Fruit fly (Drosophila melanogaster) whole organism, embryonic: ENCODE results near the gene AP-1mu.

Source experiments
- ATbp ChIP-seq: fragments of 200-800 bp; sonication (Bioruptor generic); optimal IDR thresholded peaks from 2 replicates; lab custom pipeline; 2017; ENCODE audit warnings: missing biosample characterization, mild to moderate bottlenecking, missing genetic modification characterization, missing genetic modification reagents
- Atf3 ChIP-seq: fragments of 200-800 bp; sonication (Bioruptor generic); optimal IDR thresholded peaks from 3 replicates; lab custom pipeline; 2016; ENCODE audit warnings: missing biosample characterization, missing genetic modification characterization
- Blimp-1 ChIP-seq: fragments of 200-800 bp; sonication (Bioruptor generic); optimal IDR thresholded peaks from 3 replicates; lab custom pipeline; 2018; ENCODE audit warnings: missing biosample characterization, missing genetic modification characterization, mild to moderate bottlenecking, moderate library complexity, missing genetic modification reagents
- CG12236 ChIP-seq: fragments of 200-800 bp; sonication (Bioruptor generic); optimal IDR thresholded peaks from 2 replicates; lab custom pipeline; 2016; ENCODE audit warnings: missing biosample characterization, missing genetic modification characterization
- CG12391 ChIP-seq: fragments of 200-800 bp; sonication (Bioruptor generic); optimal IDR thresholded peaks from 3 replicates; lab custom pipeline; 2018; ENCODE audit warnings: missing biosample characterization, mild to moderate bottlenecking, missing genetic modification characterization, moderate library complexity
- CG14050 ChIP-seq: fragments of 200-800 bp; sonication (Bioruptor generic); IDR thresholded peaks from 3 replicates; pipeline ENCODE4 v1.3.6; 2022; ENCODE audit warnings: missing biosample characterization, missing genetic modification characterization
- CG17328 ChIP-seq: fragments of 200-800 bp; sonication (Bioruptor generic); IDR thresholded peaks from 2 replicates; pipeline ENCODE4 v1.3.6; 2022; ENCODE audit warnings: missing biosample characterization, missing genetic modification characterization
- CG17802 ChIP-seq: fragments of 200-800 bp; sonication (Bioruptor generic); optimal IDR thresholded peaks from 2 replicates; lab custom pipeline; 2018; ENCODE audit warnings: missing biosample characterization, mild to moderate bottlenecking, missing genetic modification characterization, moderate library complexity
- CG3726 ChIP-seq: fragments of 200-800 bp; sonication (Bioruptor generic); IDR thresholded peaks from 3 replicates; pipeline ENCODE4, ENCODE4 v1.3.6; 2022; ENCODE audit warnings: missing biosample characterization, missing genetic modification characterization
- CG4617 ChIP-seq: fragments of 200-800 bp; sonication (Bioruptor generic); optimal IDR thresholded peaks from 3 replicates; lab custom pipeline; 2016; ENCODE audit warnings: missing biosample characterization, missing genetic modification characterization, borderline replicate concordance
- CG4707 ChIP-seq: fragments of 200-800 bp; sonication (Bioruptor generic); optimal IDR thresholded peaks from 2 replicates; lab custom pipeline; 2018; ENCODE audit warnings: missing biosample characterization, mild to moderate bottlenecking, missing genetic modification characterization, moderate library complexity
- CG6654 ChIP-seq: fragments of 200-800 bp; sonication (Bioruptor generic); optimal IDR thresholded peaks from 2 replicates; lab custom pipeline; 2017; ENCODE audit warnings: missing biosample characterization, mild to moderate bottlenecking, missing genetic modification characterization
- CG6683 ChIP-seq: fragments of 200-800 bp; sonication (Bioruptor generic); optimal IDR thresholded peaks from 2 replicates; lab custom pipeline; 2017; ENCODE audit warnings: missing biosample characterization, mild to moderate bottlenecking, missing genetic modification characterization, missing genetic modification reagents
- CG7786 ChIP-seq: fragments of 200-800 bp; sonication (Bioruptor generic); optimal IDR thresholded peaks from 2 replicates; lab custom pipeline; 2016; ENCODE audit warnings: missing biosample characterization, missing genetic modification characterization
- CG9797 ChIP-seq: fragments of 200-800 bp; sonication (Bioruptor generic); optimal IDR thresholded peaks from 3 replicates; lab custom pipeline; 2018; ENCODE audit warnings: missing biosample characterization, mild to moderate bottlenecking, missing genetic modification characterization
- Dfd ChIP-seq, 2 experiments: fragments of >200 bp; optimal IDR thresholded peaks; 2 replicates each; lab custom pipeline; 2017; ENCODE audit warnings: missing biosample characterization in 2 of 2, missing genetic modification characterization in 2 of 2
- Dip3 ChIP-seq: fragments of 200-800 bp; sonication (Bioruptor generic); optimal IDR thresholded peaks from 3 replicates; lab custom pipeline; 2016; ENCODE audit warnings: missing biosample characterization, missing genetic modification characterization
- Dll ChIP-seq: fragments of 200-800 bp; sonication (Bioruptor generic); IDR thresholded peaks from 4 replicates; pipeline ENCODE4 v1.3.6; 2022; ENCODE audit warnings: missing biosample characterization, missing genetic modification characterization; ENCODE audit not compliant: partially characterized antibody
- Hey ChIP-seq: fragments of 200-800 bp; sonication (Bioruptor generic); optimal IDR thresholded peaks from 3 replicates; lab custom pipeline; 2018; ENCODE audit warnings: missing biosample characterization, mild to moderate bottlenecking, missing genetic modification characterization
- Hsf ChIP-seq: fragments of 200-800 bp; sonication (Bioruptor generic); optimal IDR thresholded peaks from 3 replicates; lab custom pipeline; 2016; ENCODE audit warnings: missing biosample characterization, missing genetic modification characterization
- Lpt ChIP-seq: fragments of >200 bp; optimal IDR thresholded peaks from 2 replicates; lab custom pipeline; 2018; ENCODE audit warnings: missing biosample characterization, missing genetic modification characterization
- MBD-R2 ChIP-seq: fragments of 200-800 bp; sonication (Bioruptor generic); IDR thresholded peaks from 2 replicates; pipeline ENCODE4 v1.3.6; 2022; ENCODE audit warnings: missing biosample characterization, missing genetic modification characterization
- Med ChIP-seq: fragments of 200-800 bp; sonication (Bioruptor generic); peaks from one replicate; lab custom pipeline; 2016; ENCODE audit warnings: missing biosample characterization, missing genetic modification characterization, mild to moderate bottlenecking, inconsistent platforms, moderate library complexity
- Mes4 ChIP-seq: fragments of 200-800 bp; sonication (Bioruptor generic); optimal IDR thresholded peaks from 2 replicates; lab custom pipeline; 2016; ENCODE audit warnings: missing biosample characterization, missing genetic modification characterization
- NC2α ChIP-seq: fragments of 200-800 bp; sonication (Bioruptor generic); optimal IDR thresholded peaks from 2 replicates; lab custom pipeline; 2016; ENCODE audit warnings: missing biosample characterization, missing genetic modification characterization
- Nf-YB ChIP-seq: fragments of 200-800 bp; sonication (Bioruptor generic); optimal IDR thresholded peaks from 3 replicates; lab custom pipeline; 2019; ENCODE audit warnings: missing biosample characterization, mild to moderate bottlenecking, missing genetic modification characterization, moderate library complexity
- Pdp1 ChIP-seq, 2 experiments: fragments of 200-800 bp; sonication (Bioruptor generic); optimal IDR thresholded peaks; 3 replicates each; lab custom pipeline; 2016; ENCODE audit warnings: missing biosample characterization in 2 of 2, missing genetic modification characterization in 2 of 2, mild to moderate bottlenecking in 1 of 2, moderate library complexity in 1 of 2
- Six4 ChIP-seq: fragments of 200-800 bp; sonication (Bioruptor generic); optimal IDR thresholded peaks from 2 replicates; lab custom pipeline; 2016; ENCODE audit warnings: missing biosample characterization, missing genetic modification characterization
- Sry-β ChIP-seq: fragments of 200-800 bp; sonication (Bioruptor generic); optimal IDR thresholded peaks from 2 replicates; lab custom pipeline; 2018; ENCODE audit warnings: missing biosample characterization, mild to moderate bottlenecking, missing genetic modification characterization, moderate library complexity
- amos ChIP-seq: fragments of 200-800 bp; sonication (Bioruptor generic); IDR thresholded peaks from 2 replicates; pipeline ENCODE4 v1.3.6; 2022; ENCODE audit warnings: missing biosample characterization, missing genetic modification characterization; ENCODE audit not compliant: partially characterized antibody
- ap ChIP-seq: fragments of 200-800 bp; sonication (Bioruptor generic); IDR thresholded peaks from 2 replicates; pipeline ENCODE4 v1.3.6; 2022; ENCODE audit warnings: missing biosample characterization, missing genetic modification characterization
- ase ChIP-seq: fragments of 200-800 bp; sonication (Bioruptor generic); IDR thresholded peaks from 3 replicates; pipeline ENCODE4 v1.3.6; 2022; ENCODE audit warnings: missing biosample characterization, missing genetic modification characterization
- bbx ChIP-seq: fragments of 200-800 bp; sonication (Bioruptor generic); IDR thresholded peaks from 2 replicates; pipeline ENCODE4 v1.3.6; 2022; ENCODE audit warnings: missing biosample characterization, missing genetic modification characterization; ENCODE audit not compliant: partially characterized antibody
- dmrt11E ChIP-seq: fragments of 200-800 bp; sonication (Bioruptor generic); optimal IDR thresholded peaks from 3 replicates; lab custom pipeline; 2018; ENCODE audit warnings: missing biosample characterization, mild to moderate bottlenecking, missing genetic modification characterization, moderate library complexity
- dysf ChIP-seq: fragments of 200-800 bp; sonication (Bioruptor generic); IDR thresholded peaks from 3 replicates; pipeline ENCODE4 v1.3.6; 2022; ENCODE audit warnings: missing biosample characterization, missing genetic modification characterization
- fru ChIP-seq: fragments of >200 bp; optimal IDR thresholded peaks from 2 replicates; lab custom pipeline; 2017
- ftz-f1 ChIP-seq: fragments of 200-800 bp; sonication (Bioruptor generic); optimal IDR thresholded peaks from 2 replicates; lab custom pipeline; 2016; ENCODE audit warnings: missing biosample characterization, missing genetic modification characterization
- fu2 ChIP-seq: fragments of 200-800 bp; sonication (Bioruptor generic); optimal IDR thresholded peaks from 2 replicates; lab custom pipeline; 2016; ENCODE audit warnings: missing biosample characterization, missing genetic modification characterization
- ham ChIP-seq: fragments of 200-800 bp; sonication (Bioruptor generic); IDR thresholded peaks from 2 replicates; pipeline ENCODE4 v1.3.6; 2022; ENCODE audit warnings: missing biosample characterization, missing genetic modification characterization
- hkb ChIP-seq, 2 experiments: fragments of 200-800 bp in 1 of 2; fragments of >200 bp in 1 of 2; sonication (Bioruptor generic) in 1 of 2; IDR thresholded peaks in 1 of 2; optimal IDR thresholded peaks in 1 of 2; 2 replicates each; pipeline versions ENCODE4 v1.3.6 to Lab custom; 2017 to 2022; ENCODE audit warnings: missing biosample characterization in 1 of 2, missing genetic modification characterization in 1 of 2
- jigr1 ChIP-seq: fragments of 200-800 bp; sonication (Bioruptor generic); IDR thresholded peaks from 3 replicates; pipeline ENCODE4 v1.3.6; 2022; ENCODE audit warnings: missing biosample characterization, missing genetic modification characterization
- pan ChIP-seq, 4 experiments: fragments of >200 bp in 3 of 4; fragments of 200-800 bp in 1 of 4; sonication (Bioruptor generic) in 1 of 4; optimal IDR thresholded peaks in 3 of 4; IDR thresholded peaks in 1 of 4; 2 replicates each; pipeline versions ENCODE4 v1.3.6 to Lab custom; 2017 to 2022; ENCODE audit warnings: missing biosample characterization in 2 of 4, missing genetic modification characterization in 2 of 4, mixed read lengths in 1 of 4
- peb ChIP-seq: fragments of 200-800 bp; sonication (Bioruptor generic); IDR thresholded peaks from 2 replicates; pipeline ENCODE4 v1.3.6; 2022; ENCODE audit warnings: missing biosample characterization, missing genetic modification characterization
- pros ChIP-seq: fragments of 200-800 bp; sonication (Bioruptor generic); optimal IDR thresholded peaks from 3 replicates; lab custom pipeline; 2019; ENCODE audit warnings: missing biosample characterization, mild to moderate bottlenecking, missing genetic modification characterization, moderate library complexity
- seq ChIP-seq: fragments of 200-800 bp; sonication (Bioruptor generic); IDR thresholded peaks from 2 replicates; pipeline ENCODE4 v1.3.6; 2022; ENCODE audit warnings: missing biosample characterization, missing genetic modification characterization
- sim ChIP-seq: fragments of 200-800 bp; sonication (Bioruptor generic); IDR thresholded peaks from 2 replicates; pipeline ENCODE4 v1.3.6; 2022; ENCODE audit warnings: missing biosample characterization, missing genetic modification characterization
- sima ChIP-seq: fragments of 200-800 bp; sonication (Bioruptor generic); optimal IDR thresholded peaks from 2 replicates; lab custom pipeline; 2016; ENCODE audit warnings: missing biosample characterization, missing genetic modification characterization
- sob ChIP-seq: fragments of 200-800 bp; sonication (Bioruptor generic); IDR thresholded peaks from 2 replicates; pipeline ENCODE4 v1.3.6; 2022; ENCODE audit warnings: missing biosample characterization, missing genetic modification characterization
- unpg ChIP-seq: fragments of 200-800 bp; sonication (Bioruptor generic); optimal IDR thresholded peaks from 3 replicates; lab custom pipeline; 2018; ENCODE audit warnings: missing biosample characterization, mild to moderate bottlenecking, missing genetic modification characterization, moderate library complexity

AP-1mu gene

DNA sequence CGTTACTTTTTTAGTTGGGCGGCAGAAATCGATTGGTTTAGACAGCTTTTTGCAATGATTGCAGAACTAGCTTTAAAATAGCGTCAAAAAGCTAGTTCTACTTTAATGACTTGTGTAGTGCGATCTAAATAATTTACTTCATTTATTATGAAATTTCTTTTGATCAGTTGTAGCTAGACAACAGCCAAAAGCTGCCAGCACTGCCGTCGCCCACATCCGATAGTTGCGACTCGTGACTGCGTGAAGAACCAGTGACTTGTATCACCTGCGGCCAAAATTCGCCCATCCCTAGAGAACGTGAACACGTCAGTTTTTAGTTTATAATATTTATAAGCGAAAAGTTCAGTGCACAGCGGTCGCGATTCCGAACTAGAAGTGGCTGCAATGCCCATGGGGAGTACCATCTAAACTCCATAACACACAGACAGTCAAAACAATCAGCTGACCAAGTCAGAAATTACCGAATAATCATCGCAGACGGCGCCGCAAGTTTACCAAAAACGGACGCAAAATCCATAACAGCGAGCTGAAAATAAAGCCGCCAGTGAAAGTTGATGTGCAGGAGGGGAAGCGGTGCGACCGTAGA, 27.4 kb upstream of the AP-1mu start, which contains the start of gene P58IPK (continued):
- TF ChIP-seq CG3726 (peak; percentile 59; the same call in 1 of the 3 replicates), CG17328 (GFP tag; lab: Robert Waterston, UW) (peak; percentile 53; the same call in 1 of the 2 replicates), Dfd (GFP tag; optimal IDR thresholded peaks at IDR 0.05; lab: Kevin White, UChicago) (no peak), Dip3 (GFP tag; lab: Kevin White, UChicago) (peak; percentile 68), ap (GFP tag; lab: Robert Waterston, UW) (0 out of 2 replicates have a peak, but pooled peaks have one; percentile 9), Nf-YB (GFP tag; lab: Kevin White, UChicago) (peak; percentile 27), ATbp (GFP tag; lab: Kevin White, UChicago) (no peak), Blimp-1 (peak; percentile 49), Pdp1 (GFP tag; optimal IDR thresholded peaks at IDR 0.05; lab: Kevin White, UChicago) (peak; percentile 75 to 83), Hsf (GFP tag; lab: Kevin White, UChicago) (peak; percentile 66), Six4 (GFP tag; lab: Kevin White, UChicago) (no peak), Sry-β (GFP tag; lab: Kevin White, UChicago) (peak; percentile 98), CG12391 (tag; lab: Kevin White, UChicago) (peak; percentile 72), bbx (GFP tag; lab: Robert Waterston, UW) (peak; percentile 95), Lpt (GFP tag; lab: Kevin White, UChicago) (no peak), Hey (tag; lab: Kevin White, UChicago) (no peak), CG4617 (GFP tag; lab: Kevin White, UChicago) (peak; percentile 79), Dll (peak; percentile 94), dmrt11E (peak; percentile 41), CG4707 (GFP tag; lab: Kevin White, UChicago) (no peak), ase (0 out of 3 replicates have a peak, but pooled peaks have one; percentile 11), pan (optimal IDR thresholded peaks at IDR 0.05; lab: Kevin White, UChicago) (no peak), pan (GFP tag; optimal IDR thresholded peaks at IDR 0.05 in 1 of 2, IDR thresholded peaks at IDR 0.05 in 1 of 2) (peak in 1 of 2 experiments; percentile 44), NC2α (GFP tag; lab: Kevin White, UChicago) (peak; percentile 28), ham (no peak), dysf (GFP tag; lab: Robert Waterston, UW) (peak; percentile 54; the same call in 2 of the 3 replicates), hkb (optimal IDR thresholded peaks at IDR 0.05; lab: Kevin White, UChicago) (no peak), hkb (GFP tag; IDR thresholded peaks at IDR 0.05; lab: Robert Waterston, UW) (peak; percentile 49; the same call in 1 of the 2 replicates), ftz-f1 (peak; percentile 59), Med (peak; percentile 97), CG14050 (GFP tag; lab: Robert Waterston, UW) (no peak), Mes4 (peak; percentile 36), MBD-R2 (GFP tag; lab: Robert Waterston, UW) (peak; percentile 79), CG6683 (GFP tag; lab: Kevin White, UChicago) (no peak), CG7786 (GFP tag; lab: Kevin White, UChicago) (peak; percentile 76), CG9797 (GFP tag; lab: Kevin White, UChicago) (peak; percentile 49), CG12236 (GFP tag; lab: Kevin White, UChicago) (no peak), fru (no peak), unpg (GFP tag; lab: Kevin White, UChicago) (peak; percentile 14), jigr1 (GFP tag; lab: Robert Waterston, UW) (no peak), Atf3 (GFP tag; lab: Kevin White, UChicago) (peak; percentile 68), amos (GFP tag; lab: Robert Waterston, UW) (peak; percentile 97), sima (GFP tag; lab: Kevin White, UChicago) (no peak), seq (GFP tag; lab: Robert Waterston, UW) (no peak), fu2 (GFP tag; lab: Kevin White, UChicago) (peak; percentile 56), pros (GFP tag; lab: Kevin White, UChicago) (no peak), peb (GFP tag; lab: Robert Waterston, UW) (0 out of 2 replicates have a peak, but pooled peaks have one; percentile 20), CG17802 (tag; lab: Kevin White, UChicago) (peak; percentile 76), sim (GFP tag; lab: Robert Waterston, UW) (no peak), CG6654 (no peak), sob (peak; percentile 63)
